Fruit fly (Drosophila melanogaster): ENCODE data around the gene CG34043.
A peak's percentile ranks its signal among the peaks of the same experiment; 100 is the strongest.

Gene CG34043

dm6 chr2L:10303786-10304185, 23.1 kb upstream of the CG34043 start, which contains the start of gene nmd (continued):
- TF ChIP-seq Atf3 (GFP tag; optimal IDR thresholded peaks at IDR 0.05) (no peak), Neu2 (GFP tag; optimal IDR thresholded peaks at IDR 0.05; ENCODE audit: borderline replicate concordance) (no peak), Eip74EF (GFP tag; optimal IDR thresholded peaks at IDR 0.05) (no peak), CG43689 (GFP tag; IDR thresholded peaks at IDR 0.05) (no peak), CG8388 (GFP tag; optimal IDR thresholded peaks at IDR 0.05) (no peak), CG10543 (GFP tag; optimal IDR thresholded peaks at IDR 0.05) (no peak), HmgZ (tag; optimal IDR thresholded peaks at IDR 0.05) (peak; percentile 19), CG5953 (GFP tag; IDR thresholded peaks at IDR 0.05) (no peak), CG2120 (GFP tag; optimal IDR thresholded peaks at IDR 0.05) (peak; percentile 33), CrebB (tag; optimal IDR thresholded peaks at IDR 0.05) (no peak), Nf-YB (GFP tag; optimal IDR thresholded peaks at IDR 0.05) (no peak), CG1792 (GFP tag; optimal IDR thresholded peaks at IDR 0.05) (no peak), ssp (GFP tag; IDR thresholded peaks at IDR 0.05) (no peak), gt (GFP tag; IDR thresholded peaks at IDR 0.05) (no peak), tap (tag; optimal IDR thresholded peaks at IDR 0.05) (no peak), CG2678 (tag; optimal IDR thresholded peaks at IDR 0.05) (peak; percentile 6), vvl (GFP tag; IDR thresholded peaks at IDR 0.05) (no peak), sd (tag; optimal IDR thresholded peaks at IDR 0.05) (no peak), gem (tag; optimal IDR thresholded peaks at IDR 0.05) (peak; percentile 16), CG12769 (tag; optimal IDR thresholded peaks at IDR 0.05) (no peak), dimm (GFP tag; IDR thresholded peaks at IDR 0.05) (no peak), eve (GFP tag; optimal IDR thresholded peaks at IDR 0.05) (no peak), esg (GFP tag; conservative IDR thresholded peaks at IDR 0.05) (no peak), CG8281 (tag; optimal IDR thresholded peaks at IDR 0.05) (no peak), z (GFP tag; IDR thresholded peaks at IDR 0.05) (no peak), Fer3 (tag; optimal IDR thresholded peaks at IDR 0.05) (no peak), CG2712 (tag; optimal IDR thresholded peaks at IDR 0.05) (peak; percentile 8), sc (optimal IDR thresholded peaks at IDR 0.05) (no peak), sc (GFP tag; optimal IDR thresholded peaks at IDR 0.05) (no peak), sim (GFP tag; IDR thresholded peaks at IDR 0.05) (no peak), CG18764 (GFP tag; optimal IDR thresholded peaks at IDR 0.05) (no peak), D19A (tag; optimal IDR thresholded peaks at IDR 0.05) (no peak), NC2α (GFP tag; optimal IDR thresholded peaks at IDR 0.05) (no peak), Hr78 (GFP tag; optimal IDR thresholded peaks at IDR 0.05) (no peak), fd3F (GFP tag; optimal IDR thresholded peaks at IDR 0.05) (no peak), cas (GFP tag; IDR thresholded peaks at IDR 0.05) (no peak), emc (GFP tag; optimal IDR thresholded peaks at IDR 0.05) (no peak), dm (GFP tag; optimal IDR thresholded peaks at IDR 0.05) (peak; percentile 45), CG18619 (GFP tag; optimal IDR thresholded peaks at IDR 0.05) (no peak), CG33557 (GFP tag; optimal IDR thresholded peaks at IDR 0.05) (no peak), CG7357 (GFP tag; IDR thresholded peaks at IDR 0.05) (no peak), CG6854 (GFP tag; optimal IDR thresholded peaks at IDR 0.05) (no peak), sr (GFP tag; IDR thresholded peaks at IDR 0.05) (no peak), bowl (GFP tag; IDR thresholded peaks at IDR 0.05) (no peak), CG5245 (GFP tag; optimal IDR thresholded peaks at IDR 0.05) (no peak), CG11456 (GFP tag; IDR thresholded peaks at IDR 0.05) (no peak), CG11696 (GFP tag; IDR thresholded peaks at IDR 0.05) (no peak), Deaf1 (tag; optimal IDR thresholded peaks at IDR 0.05) (no peak), crol (GFP tag; IDR thresholded peaks at IDR 0.05) (no peak), maf-S (GFP tag; optimal IDR thresholded peaks at IDR 0.05) (peak; percentile 9), phol (tag; optimal IDR thresholded peaks at IDR 0.05) (peak; percentile 21), CG3838 (GFP tag; optimal IDR thresholded peaks at IDR 0.05) (no peak), Ets97D (GFP tag; optimal IDR thresholded peaks at IDR 0.05) (peak; percentile 48)
